Fruit fly (Drosophila melanogaster) whole organism: Measurements from ENCODE around the gene CG7126.

Experiments
- CG8478 ChIP-seq: fragments of >200 bp; optimal IDR thresholded peaks from 2 replicates; lab custom pipeline; 2018; ENCODE audit warnings: inconsistent platforms
- Dll ChIP-seq: fragments of >200 bp; optimal IDR thresholded peaks from 2 replicates; lab custom pipeline; 2017
- EcR ChIP-seq, 2 experiments: fragments of >200 bp; optimal IDR thresholded peaks; 2 replicates each; lab custom pipeline; 2017; ENCODE audit warnings: missing biosample characterization in 2 of 2, missing genetic modification characterization in 2 of 2, missing genetic modification reagents in 2 of 2
- pan ChIP-seq: fragments of >200 bp; optimal IDR thresholded peaks from 2 replicates; lab custom pipeline; 2017
- psq ChIP-seq: fragments of >200 bp; optimal IDR thresholded peaks from 2 replicates; lab custom pipeline; 2017
- usp ChIP-seq: fragments of >200 bp; optimal IDR thresholded peaks from 2 replicates; lab custom pipeline; 2017; ENCODE audit warnings: missing biosample characterization, missing genetic modification characterization, mixed read lengths

The CG7126 gene

DNA sequence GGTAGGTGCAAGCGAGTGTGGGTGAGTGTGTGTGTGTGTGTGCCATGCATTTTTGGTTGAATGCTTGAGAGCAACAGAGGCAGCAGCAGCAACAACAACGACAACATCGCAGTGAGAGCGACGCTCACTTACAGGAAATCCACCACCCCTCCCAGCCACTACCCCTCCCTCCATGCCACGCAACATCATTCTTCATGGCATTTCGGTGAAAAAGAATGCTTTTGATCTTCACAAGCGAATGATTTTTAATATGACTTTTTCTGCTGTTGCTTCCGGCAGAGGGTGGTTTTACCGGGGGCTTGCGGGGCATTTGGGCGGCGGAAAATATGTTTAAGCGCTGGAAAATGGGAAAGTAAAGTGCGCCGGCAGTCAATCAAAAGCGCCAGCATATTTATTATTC is 41.0 kb downstream of the CG7126 start:
- TF ChIP-seq psq (no peak), Dll (no peak), CG8478 (no peak), pan (lab: Kevin White, UChicago) (no peak), usp (GFP tag; lab: Kevin White, UChicago) (no peak), EcR (GFP tag; optimal IDR thresholded peaks at IDR 0.05; lab: Kevin White, UChicago) (no peak)

DNA sequence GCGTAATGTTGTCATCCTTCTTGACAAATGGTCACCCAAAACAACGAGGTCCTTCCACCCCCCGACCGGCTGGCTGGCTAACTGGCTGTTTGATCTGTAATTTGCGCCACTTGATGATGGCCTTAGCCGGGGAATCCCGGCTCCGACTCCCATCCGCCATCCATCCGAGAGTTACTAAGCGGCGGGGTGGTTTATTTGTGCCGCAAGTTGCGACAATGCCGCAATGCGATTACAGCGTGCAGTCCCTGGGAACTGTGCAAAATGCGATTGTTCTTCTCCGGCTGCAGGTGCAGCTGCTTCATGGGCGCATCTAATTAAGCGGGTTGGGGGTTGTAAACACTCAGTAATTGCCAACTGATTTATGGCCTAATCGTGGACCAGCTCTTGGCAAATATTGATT is 42.6 kb downstream of the CG7126 start:
- TF ChIP-seq pan (lab: Kevin White, UChicago) (no peak), usp (GFP tag; lab: Kevin White, UChicago) (no peak), psq (no peak)

DNA sequence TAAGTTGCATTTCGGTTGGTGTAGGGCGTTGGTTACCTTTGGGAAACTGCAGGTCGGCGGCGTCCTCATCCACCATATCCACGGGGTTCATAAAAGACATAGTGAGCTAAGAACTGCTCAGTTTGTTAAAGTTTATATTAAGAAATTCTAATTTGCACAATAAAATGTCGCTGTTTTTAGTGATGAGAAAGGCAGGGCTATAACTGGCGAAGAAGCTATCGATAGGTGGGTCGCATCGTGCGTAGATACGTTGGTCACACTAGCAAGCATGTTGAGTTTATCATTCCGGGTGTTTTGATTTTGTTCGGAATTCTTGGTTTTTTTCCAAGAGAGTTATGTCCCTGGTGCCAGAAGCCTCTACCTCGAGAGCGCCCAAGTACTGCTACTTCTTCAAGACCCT is 47.4 kb downstream of the CG7126 start, which contains the start of the genes Ada2a, Polr2D, Tgs1 and moi:
TSS of gene Ada2a (minus strand) at position 207 of the 400 bp plus-strand sequence.
TSS of gene Polr2D (minus strand) at position 207 of the 400 bp plus-strand sequence.
TSS of gene Tgs1 (plus strand) at position 250 of the 400 bp plus-strand sequence.
TSS of gene moi (plus strand) at position 250 of the 400 bp plus-strand sequence.
- TF ChIP-seq pan (lab: Kevin White, UChicago) (no peak), EcR (GFP tag; optimal IDR thresholded peaks at IDR 0.05; lab: Kevin White, UChicago) (no peak), CG8478 (no peak), usp (GFP tag; lab: Kevin White, UChicago) (no peak), psq (no peak)

DNA sequence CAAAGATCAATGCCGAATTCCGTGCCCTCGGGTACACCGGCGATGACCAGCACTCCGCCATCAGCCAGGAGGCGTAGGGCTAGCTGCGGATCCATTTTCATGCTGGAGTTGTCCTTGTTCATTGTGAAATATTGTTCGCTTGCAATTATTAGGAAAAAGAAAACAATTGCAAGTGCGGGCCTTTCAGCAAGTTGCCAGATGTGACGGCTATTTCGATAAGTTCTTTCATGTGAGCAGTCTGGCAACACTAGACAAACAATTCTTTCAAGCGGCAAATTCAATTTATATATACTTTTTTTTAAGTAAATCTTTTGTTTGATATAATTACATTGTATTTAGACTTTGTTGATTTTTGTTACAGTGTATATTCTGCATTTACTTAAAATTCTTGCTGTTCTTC is 50.1 kb downstream of the CG7126 start, which contains the start of gene CG12320:
TSS of gene CG12320 (minus strand) at position 157 of the 400 bp plus-strand sequence.
- no peak for TF ChIP-seq pan (lab: Kevin White, UChicago)
- TF ChIP-seq CG8478: no peak
- TF ChIP-seq EcR (GFP tag; optimal IDR thresholded peaks at IDR 0.05; lab: Kevin White, UChicago): no peak
- no peak for TF ChIP-seq psq
- no peak for TF ChIP-seq Dll
- no peak for TF ChIP-seq usp (GFP tag; lab: Kevin White, UChicago)
